Worm (Caenorhabditis elegans) whole organism, L1 larva: Measurements from ENCODE around the gene R07B1.6.

ENCODE experiments used
- C16A3.4 ChIP-seq: fragments of 150-350 bp; optimal IDR thresholded peaks from 2 replicates; lab custom pipeline; 2014; ENCODE audit warnings: missing biosample characterization, missing genetic modification characterization
- F16B12.6 ChIP-seq: fragments of 150-350 bp; optimal IDR thresholded peaks from 2 replicates; lab custom pipeline; 2014; ENCODE audit warnings: missing biosample characterization, missing genetic modification characterization
- blmp-1 ChIP-seq: fragments of 150-350 bp; optimal IDR thresholded peaks from 2 replicates; lab custom pipeline; 2014; ENCODE audit warnings: missing biosample characterization, missing genetic modification characterization
- ceh-82 ChIP-seq, 3 experiments: fragments of 150-350 bp in 1 of 3; sonication (generic microtip) in 2 of 3; optimal IDR thresholded peaks; 2 replicates each; lab custom pipeline; 2014 to 2017; ENCODE audit warnings: missing biosample characterization in 3 of 3, missing genetic modification characterization in 3 of 3
- dpl-1 ChIP-seq, 3 experiments: fragments of 150-350 bp in 2 of 3; sonication (generic microtip) in 1 of 3; optimal IDR thresholded peaks; 2 replicates each; lab custom pipeline; 2014 to 2017; ENCODE audit warnings: missing biosample characterization in 3 of 3, missing genetic modification characterization in 3 of 3, missing genetic modification reagents in 3 of 3
- dsc-1 ChIP-seq: sonication (generic microtip); optimal IDR thresholded peaks from 2 replicates; lab custom pipeline; 2016; ENCODE audit warnings: mild to moderate bottlenecking, missing genetic modification characterization, missing compliant biosample characterization
- efl-1 ChIP-seq, 4 experiments: fragments of 150-350 bp; optimal IDR thresholded peaks in 3 of 4; peaks in 1 of 4; 1 replicate in 1 of 4; 2 replicates in 3 of 4; lab custom pipeline; 2014; ENCODE audit warnings: missing biosample characterization in 2 of 4, missing genetic modification characterization in 2 of 4, missing genetic modification reagents in 2 of 4
- efl-3 ChIP-seq: fragments of 200-800 bp; sonication (Bioruptor generic); optimal IDR thresholded peaks from 2 replicates; lab custom pipeline; 2018; ENCODE audit warnings: mild to moderate bottlenecking, missing genetic modification characterization, missing compliant biosample characterization
- egl-27 ChIP-seq, 2 experiments: fragments of 150-350 bp in 1 of 2; sonication (generic microtip); optimal IDR thresholded peaks; 3 replicates each; lab custom pipeline; 2017 to 2018; ENCODE audit warnings: missing biosample characterization in 2 of 2, missing genetic modification characterization in 2 of 2, missing genetic modification reagents in 2 of 2
- fkh-10 ChIP-seq: sonication (generic microtip); optimal IDR thresholded peaks from 2 replicates; lab custom pipeline; 2017; ENCODE audit warnings: missing biosample characterization, missing genetic modification reagents, missing genetic modification characterization
- fkh-8 ChIP-seq: sonication (generic microtip); optimal IDR thresholded peaks from 2 replicates; lab custom pipeline; 2016; ENCODE audit warnings: mild to moderate bottlenecking, missing genetic modification characterization, missing compliant biosample characterization
- hlh-4 ChIP-seq: sonication (generic microtip); optimal IDR thresholded peaks from 2 replicates; lab custom pipeline; 2016; ENCODE audit warnings: mild to moderate bottlenecking, missing genetic modification characterization, missing compliant biosample characterization
- hpl-2 ChIP-seq: fragments of 150-350 bp; optimal IDR thresholded peaks from 2 replicates; lab custom pipeline; 2014; ENCODE audit warnings: missing biosample characterization, missing genetic modification reagents, missing genetic modification characterization
- jun-1 ChIP-seq: fragments of 150-350 bp; optimal IDR thresholded peaks from 2 replicates; lab custom pipeline; 2014; ENCODE audit warnings: missing biosample characterization, missing genetic modification reagents, missing genetic modification characterization
- lin-13 ChIP-seq: fragments of 150-350 bp; optimal IDR thresholded peaks from 2 replicates; lab custom pipeline; 2014; ENCODE audit warnings: missing biosample characterization, missing genetic modification reagents, missing genetic modification characterization
- lin-14 ChIP-seq: fragments of 200-800 bp; sonication (Bioruptor generic); optimal IDR thresholded peaks from 2 replicates; lab custom pipeline; 2018; ENCODE audit warnings: mild to moderate bottlenecking, missing genetic modification characterization, moderate library complexity, missing compliant biosample characterization
- lin-15B ChIP-seq: fragments of 150-350 bp; sonication (generic microtip); optimal IDR thresholded peaks from 3 replicates; lab custom pipeline; 2014; ENCODE audit warnings: missing biosample characterization, missing genetic modification characterization
- lin-35 ChIP-seq, 2 experiments: fragments of 150-350 bp; optimal IDR thresholded peaks; 2 replicates each; lab custom pipeline; 2014; ENCODE audit warnings: missing biosample characterization in 2 of 2, missing genetic modification characterization in 2 of 2, missing genetic modification reagents in 2 of 2
- lin-39 ChIP-seq: fragments of 150-350 bp; optimal IDR thresholded peaks from 2 replicates; lab custom pipeline; 2014; ENCODE audit warnings: missing biosample characterization, missing genetic modification reagents, missing genetic modification characterization
- lsy-2 ChIP-seq, 2 experiments: fragments of 150-350 bp; optimal IDR thresholded peaks; 2 replicates each; lab custom pipeline; 2014; ENCODE audit warnings: missing biosample characterization in 2 of 2, missing genetic modification characterization in 2 of 2
- mdl-1 ChIP-seq, 2 experiments: fragments of 150-350 bp; optimal IDR thresholded peaks; 2 replicates each; lab custom pipeline; 2014 to 2017; ENCODE audit warnings: missing biosample characterization in 2 of 2, missing genetic modification characterization in 2 of 2, inconsistent platforms in 1 of 2
- mef-2 ChIP-seq: fragments of 150-350 bp; optimal IDR thresholded peaks from 2 replicates; lab custom pipeline; 2014; ENCODE audit warnings: missing biosample characterization, missing genetic modification characterization
- mep-1 ChIP-seq: fragments of 150-350 bp; optimal IDR thresholded peaks from 2 replicates; lab custom pipeline; 2014; ENCODE audit warnings: missing biosample characterization, missing genetic modification characterization
- nhr-12 ChIP-seq: sonication (generic microtip); optimal IDR thresholded peaks from 2 replicates; lab custom pipeline; 2017; ENCODE audit warnings: missing biosample characterization, missing genetic modification characterization
- nhr-20 ChIP-seq: sonication (generic microtip); optimal IDR thresholded peaks from 2 replicates; lab custom pipeline; 2016; ENCODE audit warnings: mild to moderate bottlenecking, missing genetic modification characterization, missing compliant biosample characterization
- nhr-237 ChIP-seq: fragments of 150-350 bp; optimal IDR thresholded peaks from 2 replicates; lab custom pipeline; 2014; ENCODE audit warnings: missing biosample characterization, missing genetic modification characterization
- nhr-28 ChIP-seq: fragments of 150-350 bp; optimal IDR thresholded peaks from 2 replicates; lab custom pipeline; 2014; ENCODE audit warnings: missing biosample characterization, missing genetic modification characterization
- nhr-77 ChIP-seq: fragments of 150-350 bp; optimal IDR thresholded peaks from 2 replicates; lab custom pipeline; 2014; ENCODE audit warnings: missing biosample characterization, missing genetic modification characterization
- nhr-84 ChIP-seq: sonication (generic microtip); optimal IDR thresholded peaks from 2 replicates; lab custom pipeline; 2017; ENCODE audit warnings: missing biosample characterization, missing genetic modification characterization
- nhr-85 ChIP-seq: sonication (generic microtip); peaks from one replicate; lab custom pipeline; 2016; ENCODE audit warnings: missing genetic modification characterization, inconsistent platforms, missing compliant biosample characterization
- nhr-90 ChIP-seq: sonication (generic microtip); optimal IDR thresholded peaks from 2 replicates; lab custom pipeline; 2016; ENCODE audit warnings: mild to moderate bottlenecking, missing genetic modification characterization, missing compliant biosample characterization; ENCODE audit not compliant: poor library complexity
- pag-3 ChIP-seq: sonication (generic microtip); optimal IDR thresholded peaks from 2 replicates; lab custom pipeline; 2017; ENCODE audit warnings: missing genetic modification characterization, mild to moderate bottlenecking, missing compliant biosample characterization, antibody characterized with exemption, borderline replicate concordance; ENCODE audit not compliant: insufficient read depth
- pax-3 ChIP-seq: fragments of 200-800 bp; sonication (Bioruptor generic); optimal IDR thresholded peaks from 2 replicates; lab custom pipeline; 2018; ENCODE audit warnings: mild to moderate bottlenecking, missing genetic modification characterization, moderate library complexity, missing compliant biosample characterization
- snu-23 ChIP-seq: sonication (generic microtip); optimal IDR thresholded peaks from 2 replicates; lab custom pipeline; 2016; ENCODE audit warnings: missing genetic modification characterization, missing compliant biosample characterization
- sox-4 ChIP-seq: sonication (generic microtip); optimal IDR thresholded peaks from 2 replicates; lab custom pipeline; 2016; ENCODE audit warnings: missing genetic modification characterization, missing compliant biosample characterization
- sptf-1 ChIP-seq: fragments of 150-350 bp; optimal IDR thresholded peaks from 2 replicates; lab custom pipeline; 2014; ENCODE audit warnings: missing biosample characterization, missing genetic modification characterization
- swsn-7 ChIP-seq: sonication (generic microtip); optimal IDR thresholded peaks from 2 replicates; lab custom pipeline; 2016; ENCODE audit warnings: missing genetic modification characterization, missing compliant biosample characterization
- tbx-2 ChIP-seq: sonication (generic microtip); optimal IDR thresholded peaks from 2 replicates; lab custom pipeline; 2016; ENCODE audit warnings: missing genetic modification characterization, missing compliant biosample characterization
- tlp-1 ChIP-seq: fragments of 150-350 bp; optimal IDR thresholded peaks from 2 replicates; lab custom pipeline; 2014; ENCODE audit warnings: missing biosample characterization, missing genetic modification characterization
- unc-130 ChIP-seq: fragments of 150-350 bp; optimal IDR thresholded peaks from 2 replicates; lab custom pipeline; 2017; ENCODE audit warnings: missing biosample characterization, missing genetic modification characterization, inconsistent platforms
- unc-30 ChIP-seq: sonication (generic microtip); optimal IDR thresholded peaks from 2 replicates; lab custom pipeline; 2017; ENCODE audit warnings: missing biosample characterization, missing genetic modification characterization
- unc-98 ChIP-seq: fragments of 200-800 bp; sonication (Bioruptor generic); IDR thresholded peaks from 2 replicates; pipeline ENCODE4 v1.3.6; 2022; ENCODE audit warnings: missing genetic modification characterization, missing compliant biosample characterization
- xbp-1 ChIP-seq: sonication (generic microtip); optimal IDR thresholded peaks from 2 replicates; lab custom pipeline; 2016; ENCODE audit warnings: missing genetic modification characterization, missing compliant biosample characterization
- zag-1 ChIP-seq: fragments of 150-350 bp; optimal IDR thresholded peaks from 2 replicates; lab custom pipeline; 2014; ENCODE audit warnings: missing biosample characterization, missing genetic modification characterization
- zip-4 ChIP-seq: fragments of 200-800 bp; sonication (Bioruptor generic); optimal IDR thresholded peaks from 2 replicates; lab custom pipeline; 2018; ENCODE audit warnings: mild to moderate bottlenecking, missing genetic modification characterization, moderate library complexity, missing compliant biosample characterization
- ztf-4 ChIP-seq: fragments of 150-350 bp; optimal IDR thresholded peaks from 2 replicates; lab custom pipeline; 2014; ENCODE audit warnings: missing biosample characterization, missing genetic modification characterization

R07B1.6 gene

ce11 chrX:9893069-9893468 lies 26.6 kb downstream of the R07B1.6 start:
- TF ChIP-seq unc-98 (no peak), lin-13 (no peak), sptf-1 (tag; lab: Kevin White, UChicago) (no peak), nhr-90 (tag; lab: Kevin White, UChicago) (no peak), mdl-1 (tag; optimal IDR thresholded peaks at IDR 0.05; lab: Kevin White, UChicago) (no peak), unc-130 (tag; lab: Kevin White, UChicago) (no peak), nhr-85 (tag; lab: Kevin White, UChicago) (peak; percentile 73), nhr-28 (no peak), blmp-1 (peak; percentile 87), unc-30 (tag; lab: Kevin White, UChicago) (no peak), dpl-1 (GFP tag; optimal IDR thresholded peaks at IDR 0.05; lab: Kevin White, UChicago) (no peak), efl-1 (optimal IDR thresholded peaks at IDR 0.05; lab: Kevin White, UChicago) (no peak), efl-1 (GFP tag; optimal IDR thresholded peaks at IDR 0.05 in 1 of 2; lab: Kevin White, UChicago) (no peak), lin-14 (GFP tag; lab: Kevin White, UChicago) (peak; percentile 59), C16A3.4 (tag; lab: Kevin White, UChicago) (no peak), hlh-4 (tag; lab: Kevin White, UChicago) (no peak), lin-15B (tag; lab: Kevin White, UChicago) (no peak), hpl-2 (no peak), lin-35 (GFP tag; optimal IDR thresholded peaks at IDR 0.05; lab: Kevin White, UChicago) (no peak)
- TF ChIP-seq, all 84 proteins: peak for 3

- TF ChIP-seq fkh-8 (tag; lab: Kevin White, UChicago): no peak
- no peak for TF ChIP-seq nhr-28
- TF ChIP-seq nhr-77 (tag; lab: Kevin White, UChicago): no peak
- no peak for TF ChIP-seq nhr-85 (tag; lab: Kevin White, UChicago)
- TF ChIP-seq mef-2 (tag; lab: Kevin White, UChicago): no peak
- no peak for TF ChIP-seq efl-3 (GFP tag; lab: Kevin White, UChicago)
- TF ChIP-seq tbx-2 (tag; lab: Kevin White, UChicago): no peak
- no peak for TF ChIP-seq nhr-84 (tag; lab: Kevin White, UChicago)
- TF ChIP-seq pag-3 (tag; lab: Kevin White, UChicago): no peak
- TF ChIP-seq nhr-237 (tag; lab: Kevin White, UChicago): no peak
- TF ChIP-seq nhr-20 (tag; lab: Kevin White, UChicago): no peak
Observed at ce11 chrX:9894844-9895243, 28.4 kb downstream of the R07B1.6 start, which contains the start of gene F21G4.3. TSS of gene F21G4.3 (plus strand) at chrX:9895144.

ce11 chrX:9899426-9900131 lies 33.1 kb downstream of the R07B1.6 start, which contains the start of gene phf-34:
TSS of gene phf-34 (minus strand) at chrX:9899476.
- TF ChIP-seq lsy-2 (tag; optimal IDR thresholded peaks at IDR 0.05; lab: Kevin White, UChicago) (peak; percentile 14 to 52), hlh-4 (tag; lab: Kevin White, UChicago) (no peak), lin-14 (GFP tag; lab: Kevin White, UChicago) (peak; percentile 88), mep-1 (peak; percentile 68), sox-4 (tag; lab: Kevin White, UChicago) (no peak), ceh-82 (tag; optimal IDR thresholded peaks at IDR 0.05; lab: Kevin White, UChicago) (peak in 2 of 3 experiments; percentile 31 to 57), zag-1 (tag; lab: Kevin White, UChicago) (no peak), jun-1 (tag; lab: Kevin White, UChicago) (peak; percentile 1), F16B12.6 (no peak), dsc-1 (tag; lab: Kevin White, UChicago) (peak; percentile 9), lin-39 (no peak), nhr-20 (tag; lab: Kevin White, UChicago) (peak; percentile 39), xbp-1 (tag; lab: Kevin White, UChicago) (peak; percentile 26), snu-23 (peak; percentile 72), blmp-1 (peak; percentile 73), nhr-85 (tag; lab: Kevin White, UChicago) (peak; percentile 55), fkh-10 (GFP tag; lab: Kevin White, UChicago) (peak; percentile 54), unc-30 (tag; lab: Kevin White, UChicago) (no peak), egl-27 (tag; optimal IDR thresholded peaks at IDR 0.05; lab: Kevin White, UChicago) (no peak), tlp-1 (tag; lab: Kevin White, UChicago) (no peak), zip-4 (GFP tag; lab: Kevin White, UChicago) (no peak), efl-3 (GFP tag; lab: Kevin White, UChicago) (no peak), ztf-4 (no peak), pax-3 (tag; lab: Kevin White, UChicago) (no peak), mdl-1 (tag; optimal IDR thresholded peaks at IDR 0.05; lab: Kevin White, UChicago) (peak in 1 of 2 experiments; percentile 44), nhr-12 (no peak), swsn-7 (tag; lab: Kevin White, UChicago) (peak; percentile 54), efl-1 (optimal IDR thresholded peaks at IDR 0.05; lab: Kevin White, UChicago) (peak in 1 of 2 experiments; percentile 50), efl-1 (GFP tag; optimal IDR thresholded peaks at IDR 0.05 in 1 of 2; lab: Kevin White, UChicago) (no peak), nhr-237 (tag; lab: Kevin White, UChicago) (no peak), dpl-1 (GFP tag; optimal IDR thresholded peaks at IDR 0.05; lab: Kevin White, UChicago) (peak in 1 of 3 experiments; percentile 25)
